Worm (Caenorhabditis elegans) whole organism, young adult: ENCODE data around the gene apy-1.
A peak's percentile ranks its signal among the peaks of the same experiment; 100 is the strongest.

Experiments used
- B0019.2 ChIP-seq: fragments of 200-800 bp; sonication (Bioruptor generic); conservative IDR thresholded peaks from 2 replicates; pipeline ENCODE4 v1.3.6; 2022; ENCODE audit warnings: missing genetic modification reagents, missing genetic modification characterization, missing compliant biosample characterization
- B0035.1 ChIP-seq: sonication (generic microtip); optimal IDR thresholded peaks from 2 replicates; lab custom pipeline; 2016; ENCODE audit warnings: missing genetic modification characterization, mild to moderate bottlenecking, missing compliant biosample characterization, missing genotype, missing genetic modification reagents
- F33H1.4 ChIP-seq: fragments of 200-800 bp; sonication (Bioruptor generic); IDR thresholded peaks from 2 replicates; pipeline ENCODE4 v1.3.6; 2022; ENCODE audit warnings: missing genetic modification reagents, missing genetic modification characterization, missing compliant biosample characterization
- F49E8.2 ChIP-seq: sonication (generic microtip); optimal IDR thresholded peaks from 3 replicates; lab custom pipeline; 2017; ENCODE audit warnings: missing genetic modification characterization, mild to moderate bottlenecking, missing compliant biosample characterization, antibody characterized with exemption, moderate library complexity; ENCODE audit not compliant: insufficient read depth
- F55B11.4 ChIP-seq: sonication (generic microtip); optimal IDR thresholded peaks from 2 replicates; lab custom pipeline; 2016; ENCODE audit warnings: missing compliant biosample characterization, missing genetic modification characterization, borderline replicate concordance; ENCODE audit not compliant: insufficient read depth
- Y53G8AR.9 ChIP-seq: fragments of 200-800 bp; sonication (Bioruptor generic); conservative IDR thresholded peaks from 2 replicates; pipeline ENCODE4 v1.3.6; 2022; ENCODE audit warnings: missing genetic modification reagents, missing genetic modification characterization, missing compliant biosample characterization
- aptf-3 ChIP-seq: fragments of 200-800 bp; sonication (Bioruptor generic); IDR thresholded peaks from 2 replicates; pipeline ENCODE4 v1.3.6; 2022; ENCODE audit warnings: missing genetic modification characterization, missing compliant biosample characterization
- attf-3 ChIP-seq: fragments of 200-800 bp; sonication (Bioruptor generic); conservative IDR thresholded peaks from 2 replicates; pipeline ENCODE4 v1.3.6; 2022; ENCODE audit warnings: missing genetic modification reagents, missing genetic modification characterization, missing compliant biosample characterization
- attf-5 ChIP-seq: fragments of 200-800 bp; sonication (Bioruptor generic); optimal IDR thresholded peaks from 2 replicates; lab custom pipeline; 2018; ENCODE audit warnings: mild to moderate bottlenecking, missing genetic modification characterization, missing compliant biosample characterization
- cebp-1 ChIP-seq, 2 experiments: fragments of 200-800 bp in 1 of 2; sonication (Bioruptor generic) in 1 of 2; sonication (generic microtip) in 1 of 2; IDR thresholded peaks in 1 of 2; optimal IDR thresholded peaks in 1 of 2; 2 replicates each; pipeline versions ENCODE4 v1.3.6 to Lab custom; 2017 to 2022; ENCODE audit warnings: missing compliant biosample characterization in 2 of 2, missing genetic modification characterization in 2 of 2, mild to moderate bottlenecking in 1 of 2, missing genetic modification reagents in 1 of 2, moderate library complexity in 1 of 2
- cebp-2 ChIP-seq: fragments of 200-800 bp; sonication (Bioruptor generic); IDR thresholded peaks from 2 replicates; pipeline ENCODE4 v1.3.6; 2022; ENCODE audit warnings: missing genetic modification characterization, missing compliant biosample characterization
- ceh-58 ChIP-seq: fragments of 200-800 bp; sonication (Bioruptor generic); IDR thresholded peaks from 2 replicates; pipeline ENCODE4 v1.3.6; 2022; ENCODE audit warnings: missing genetic modification characterization, missing compliant biosample characterization
- die-1 ChIP-seq: sonication (generic microtip); optimal IDR thresholded peaks from 2 replicates; lab custom pipeline; 2016; ENCODE audit warnings: missing genotype, mild to moderate bottlenecking, missing genetic modification characterization, missing compliant biosample characterization
- egl-44 ChIP-seq: fragments of 200-800 bp; sonication (Bioruptor generic); IDR thresholded peaks from 2 replicates; pipeline ENCODE4 v1.3.6; 2022; ENCODE audit warnings: missing genetic modification reagents, missing genetic modification characterization, missing compliant biosample characterization
- ekl-4 ChIP-seq: fragments of 200-800 bp; sonication (Bioruptor generic); IDR thresholded peaks from 2 replicates; pipeline ENCODE4 v1.3.6; 2022; ENCODE audit warnings: missing genetic modification reagents, missing genetic modification characterization, missing compliant biosample characterization
- ets-4 ChIP-seq: fragments of 200-800 bp; sonication (Bioruptor generic); optimal IDR thresholded peaks from 2 replicates; lab custom pipeline; 2018; ENCODE audit warnings: mild to moderate bottlenecking, missing genetic modification characterization, missing compliant biosample characterization
- hmg-20 ChIP-seq: fragments of 200-800 bp; sonication (Bioruptor generic); IDR thresholded peaks from 2 replicates; pipeline ENCODE4 v1.3.6; 2022; ENCODE audit warnings: missing genetic modification reagents, missing genetic modification characterization, missing compliant biosample characterization
- let-607 ChIP-seq, 2 experiments: fragments of 200-800 bp in 1 of 2; sonication (Bioruptor generic) in 1 of 2; sonication (generic microtip) in 1 of 2; optimal IDR thresholded peaks; 2 replicates each; lab custom pipeline; 2016 to 2018; ENCODE audit warnings: mild to moderate bottlenecking in 2 of 2, missing compliant biosample characterization in 2 of 2, missing genetic modification characterization in 2 of 2, moderate library complexity in 2 of 2, missing genotype in 1 of 2
- lin-40 ChIP-seq: sonication (generic microtip); optimal IDR thresholded peaks from 2 replicates; lab custom pipeline; 2016; ENCODE audit warnings: missing genetic modification characterization, mild to moderate bottlenecking, missing compliant biosample characterization, missing genotype, missing genetic modification reagents
- lin-54 ChIP-seq: fragments of 200-800 bp; sonication (Bioruptor generic); optimal IDR thresholded peaks from 2 replicates; lab custom pipeline; 2018; ENCODE audit warnings: mild to moderate bottlenecking, missing genetic modification characterization, missing compliant biosample characterization
- lsy-27 ChIP-seq: sonication (generic microtip); optimal IDR thresholded peaks from 2 replicates; lab custom pipeline; 2017; ENCODE audit warnings: missing genetic modification characterization, mild to moderate bottlenecking, missing compliant biosample characterization, antibody characterized with exemption, missing genotype, borderline replicate concordance; ENCODE audit not compliant: insufficient read depth
- nfyb-1 ChIP-seq: fragments of 200-800 bp; sonication (Bioruptor generic); IDR thresholded peaks from 2 replicates; pipeline ENCODE4 v1.3.6; 2022; ENCODE audit warnings: missing genetic modification reagents, missing genetic modification characterization, missing compliant biosample characterization
- nhr-80 ChIP-seq: sonication (generic microtip); optimal IDR thresholded peaks from 2 replicates; lab custom pipeline; 2016; ENCODE audit warnings: missing genetic modification characterization, missing compliant biosample characterization
- pbrm-1 ChIP-seq: fragments of 200-800 bp; sonication (Bioruptor generic); IDR thresholded peaks from 2 replicates; pipeline ENCODE4 v1.3.6; 2022; ENCODE audit warnings: missing genetic modification reagents, missing genetic modification characterization, missing compliant biosample characterization
- rec-8 ChIP-seq, 2 experiments: sonication (generic microtip); optimal IDR thresholded peaks; 2 replicates each; lab custom pipeline; 2016; ENCODE audit warnings: mild to moderate bottlenecking in 2 of 2, missing genetic modification characterization in 2 of 2, missing genetic modification reagents in 2 of 2, missing genotype in 2 of 2, missing biosample characterization in 1 of 2, missing compliant biosample characterization in 1 of 2, moderate library complexity in 1 of 2
- snpc-1.3 ChIP-seq: sonication (generic microtip); optimal IDR thresholded peaks from 2 replicates; lab custom pipeline; 2017; ENCODE audit warnings: missing genetic modification characterization, mild to moderate bottlenecking, missing compliant biosample characterization, antibody characterized with exemption, moderate library complexity, missing genotype, missing genetic modification reagents; ENCODE audit not compliant: insufficient read depth
- snpc-3.4 ChIP-seq: sonication (generic microtip); optimal IDR thresholded peaks from 2 replicates; lab custom pipeline; 2017; ENCODE audit warnings: missing genetic modification characterization, mild to moderate bottlenecking, missing compliant biosample characterization, antibody characterized with exemption, moderate library complexity, missing genotype, missing genetic modification reagents
- snpc-4 ChIP-seq, 5 experiments: fragments of 150-350 bp in 1 of 5; sonication (generic microtip) in 4 of 5; optimal IDR thresholded peaks; 2 replicates each; lab custom pipeline; 2014 to 2018; ENCODE audit warnings: missing genetic modification characterization in 5 of 5, missing biosample characterization in 3 of 5, antibody characterized with exemption in 2 of 5, mild to moderate bottlenecking in 2 of 5, missing compliant biosample characterization in 2 of 5, missing genotype in 2 of 5, moderate library complexity in 2 of 5, missing genetic modification reagents in 1 of 5
- unc-62 ChIP-seq: fragments of 150-350 bp; optimal IDR thresholded peaks from 2 replicates; lab custom pipeline; 2014; ENCODE audit warnings: missing biosample characterization, missing genetic modification reagents, missing genetic modification characterization
- xnd-1 ChIP-seq: sonication (generic microtip); optimal IDR thresholded peaks from 2 replicates; lab custom pipeline; 2016; ENCODE audit warnings: missing genotype, missing genetic modification reagents, missing genetic modification characterization, missing compliant biosample characterization
- zfh-2 ChIP-seq: fragments of 200-800 bp; sonication (Bioruptor generic); conservative IDR thresholded peaks from 2 replicates; pipeline ENCODE4 v1.3.6; 2022; ENCODE audit warnings: missing genetic modification reagents, missing genetic modification characterization, missing compliant biosample characterization
- ztf-28 ChIP-seq: fragments of 200-800 bp; sonication (Bioruptor generic); IDR thresholded peaks from 2 replicates; pipeline ENCODE4 v1.3.6; 2022; ENCODE audit warnings: missing genetic modification reagents, missing genetic modification characterization, missing compliant biosample characterization

apy-1 gene

DNA sequence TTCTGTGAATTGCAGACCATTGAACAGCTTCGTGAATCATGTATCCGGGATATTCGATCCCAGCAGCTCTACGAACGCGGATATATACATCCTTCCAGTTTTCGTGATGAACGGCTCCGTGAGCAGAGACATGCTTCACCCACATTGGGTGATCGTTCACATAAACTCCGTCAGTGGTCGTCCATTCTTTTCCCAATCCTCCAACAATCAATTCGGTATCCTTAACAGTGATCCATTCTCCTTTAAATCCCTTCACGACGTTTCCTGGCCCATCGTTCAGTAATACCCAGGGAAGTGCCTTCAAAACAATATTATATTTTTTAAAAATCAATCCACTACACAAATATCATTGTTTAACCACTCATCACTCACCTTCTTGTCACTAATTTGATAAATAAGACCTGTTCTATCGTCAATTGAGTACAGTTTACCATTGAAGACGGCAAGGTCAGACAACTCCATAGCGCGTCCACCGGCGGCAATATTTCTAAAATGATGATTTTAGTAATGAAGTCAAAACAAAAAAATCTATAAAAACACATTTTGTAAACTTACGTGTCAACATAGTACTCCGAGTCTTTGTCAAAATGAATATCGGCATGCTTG lies 735 bp downstream of the apy-1 start:
- TF ChIP-seq snpc-3.4 (tag; lab: Kevin White, UChicago): no peak
- 0 out of 2 replicates have a peak, but pooled peaks have one; percentile 47 for TF ChIP-seq Y53G8AR.9
- TF ChIP-seq, all 124 proteins: peak for 1

DNA sequence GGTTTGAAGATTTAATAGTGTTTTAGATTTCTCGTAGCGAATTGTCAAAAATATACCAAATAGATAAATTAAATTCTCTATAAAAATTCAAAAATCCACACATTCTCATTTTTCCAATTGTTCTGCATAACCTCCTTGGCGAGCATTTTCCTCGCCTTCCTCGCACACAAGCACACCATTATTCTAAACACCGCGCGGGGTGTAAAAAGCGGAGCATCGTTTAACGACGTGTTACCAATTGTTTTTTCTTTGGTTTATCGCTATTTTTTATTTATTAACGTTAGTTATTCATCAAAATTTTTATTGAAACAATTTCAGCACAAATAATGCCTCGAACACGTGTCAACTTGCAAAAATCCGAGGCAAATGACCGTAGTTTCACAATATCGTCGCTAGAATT lies 4.5 kb downstream of the apy-1 start, which contains the start of gene vps-52:
Gene vps-52 (plus strand): TSS at position 319 of the 400 bp plus-strand sequence.
- TF ChIP-seq ekl-4 (GFP tag; lab: Robert Waterston, UW): no peak
- peak; percentile 86 for TF ChIP-seq attf-3

DNA sequence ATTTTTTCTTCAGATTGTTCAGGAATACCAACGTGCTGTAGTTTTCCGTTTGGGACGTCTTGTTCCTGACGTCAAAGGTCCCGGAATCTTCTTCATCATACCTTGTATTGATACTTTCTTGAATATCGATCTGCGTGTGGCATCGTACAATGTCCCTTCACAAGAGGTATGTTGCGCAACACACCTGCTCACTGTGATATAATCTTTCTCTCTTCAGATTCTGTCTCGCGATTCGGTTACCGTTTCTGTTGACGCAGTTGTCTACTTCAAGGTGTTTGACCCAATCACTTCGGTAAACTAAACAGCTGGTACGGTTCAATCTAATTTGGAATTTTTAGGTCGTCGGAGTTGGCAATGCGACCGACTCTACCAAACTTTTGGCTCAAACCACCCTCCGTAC lies 6.1 kb downstream of the apy-1 start:
- no peak for TF ChIP-seq aptf-3 (GFP tag; lab: Robert Waterston, UW)

DNA sequence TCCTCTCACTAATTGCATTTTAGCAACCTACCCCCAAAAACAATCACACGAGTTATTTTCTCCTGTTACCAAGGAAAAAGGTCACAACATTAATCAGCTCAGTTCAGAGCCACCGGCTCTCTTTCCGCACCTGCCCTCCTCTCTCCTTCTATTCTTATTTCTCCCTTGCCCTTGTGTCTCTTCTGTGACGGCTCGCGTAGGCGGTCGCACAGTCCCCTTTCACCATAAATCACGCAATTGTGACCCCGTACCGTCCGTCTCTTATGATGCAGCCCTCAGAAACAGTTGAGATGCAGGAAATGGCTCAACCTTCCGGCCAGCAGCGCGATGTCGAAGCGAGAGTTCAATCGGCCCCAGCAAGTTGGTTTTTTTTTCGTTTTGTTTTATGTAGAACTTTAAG lies 6.9 kb downstream of the apy-1 start, which contains the start of gene sto-1:
Gene sto-1 (plus strand): TSS at position 200 of the 400 bp plus-strand sequence.
- TF ChIP-seq F55B11.4 (tag; lab: Kevin White, UChicago): no peak
- TF ChIP-seq cebp-2: 0 out of 2 replicates have a peak, but pooled peaks have one; percentile 58

DNA sequence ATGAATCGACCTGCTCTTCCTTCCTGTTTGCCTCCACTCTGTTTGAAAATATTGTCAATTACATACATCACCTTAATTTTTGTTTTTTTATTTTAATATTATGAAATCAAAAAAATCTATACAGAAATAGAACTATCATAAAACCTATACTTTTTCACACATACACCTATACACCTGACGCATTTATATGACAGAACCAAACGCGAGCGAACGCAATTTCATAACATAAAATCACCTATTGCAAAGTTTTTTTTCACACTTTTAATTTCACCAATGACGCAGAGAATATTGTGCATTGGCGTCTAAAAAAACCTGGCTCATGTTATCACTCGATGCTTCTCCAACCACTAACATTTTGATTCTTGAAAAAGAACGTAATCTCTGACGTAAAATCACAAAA lies 7.5 kb downstream of the apy-1 start:
- no peak for TF ChIP-seq zfh-2 (GFP tag; lab: Robert Waterston, UW)
- no peak for TF ChIP-seq lin-40
- TF ChIP-seq cebp-1 (GFP tag; IDR thresholded peaks at IDR 0.05; lab: Robert Waterston, UW): peak; percentile 53; the same call in 1 of the 2 replicates
- peak; percentile 79 for TF ChIP-seq cebp-1 (tag; optimal IDR thresholded peaks at IDR 0.05; lab: Kevin White, UChicago)
- peak; percentile 79 for TF ChIP-seq unc-62 (GFP tag; lab: Kevin White, UChicago)

DNA sequence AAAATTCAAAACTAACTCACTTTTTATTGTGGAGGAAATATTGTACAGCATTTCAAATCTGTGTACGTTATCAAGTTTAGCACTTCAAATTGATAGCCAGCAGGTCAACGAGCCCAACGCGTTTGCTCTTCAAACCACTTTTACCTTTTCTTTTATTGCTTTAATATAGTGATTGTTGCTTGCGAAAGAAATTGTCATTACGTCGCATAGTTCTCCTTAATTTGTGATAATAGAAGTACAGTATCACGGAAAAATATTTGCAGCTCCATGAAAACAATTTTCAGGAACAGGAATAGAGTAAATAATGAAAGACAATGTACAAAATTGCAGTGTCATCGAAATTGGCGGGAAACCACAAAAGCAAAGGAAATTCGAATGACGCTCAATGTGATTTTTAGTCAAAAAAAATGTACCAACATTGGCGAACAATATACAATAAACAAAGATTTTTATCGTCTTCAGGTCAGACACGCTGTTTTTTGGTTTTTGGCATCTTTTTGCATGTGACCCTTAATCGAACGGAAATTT lies 10.5 kb downstream of the apy-1 start, which contains the start of the genes PDB1.1 and F08C6.5:
Gene PDB1.1 (minus strand): TSS at position 158 of the 528 bp plus-strand sequence.
Gene F08C6.5 (plus strand): TSS at position 478 of the 528 bp plus-strand sequence.
- TF ChIP-seq ztf-28 (GFP tag; lab: Robert Waterston, UW) (no peak), cebp-2 (no peak), xnd-1 (no peak), rec-8 (tag; optimal IDR thresholded peaks at IDR 0.05; lab: Kevin White, UChicago) (no peak), lsy-27 (tag; lab: Kevin White, UChicago) (no peak), nhr-80 (tag; lab: Kevin White, UChicago) (peak; percentile 85), Y53G8AR.9 (no peak)
- TF ChIP-seq, all 124 proteins: peak for 1

DNA sequence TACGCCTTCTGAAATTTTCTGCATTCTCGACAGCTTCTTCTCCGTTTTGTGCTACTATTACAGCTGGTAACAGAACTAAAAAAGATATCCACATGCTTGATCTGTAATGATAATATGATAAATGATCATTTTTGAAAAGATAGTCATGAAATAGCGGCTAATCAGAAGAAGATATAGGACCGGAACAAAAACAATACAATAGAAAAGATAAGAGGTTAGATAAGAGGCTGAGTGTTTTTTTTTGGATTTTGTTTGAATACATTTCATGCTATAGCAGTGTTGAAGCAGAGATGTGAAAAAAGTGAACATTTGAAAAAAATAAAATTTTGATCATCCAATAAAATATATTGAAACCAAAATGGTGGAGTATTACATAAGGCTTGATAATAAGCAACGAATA lies 15.2 kb downstream of the apy-1 start, which contains the start of gene F46C8.8:
Gene F46C8.8 (minus strand): TSS at position 101 of the 400 bp plus-strand sequence.
- TF ChIP-seq pbrm-1 (GFP tag; lab: Robert Waterston, UW) (no peak), snpc-4 (GFP tag; optimal IDR thresholded peaks at IDR 0.05; lab: Kevin White, UChicago) (no peak), snpc-4 (tag; optimal IDR thresholded peaks at IDR 0.05; lab: Kevin White, UChicago) (no peak), rec-8 (tag; optimal IDR thresholded peaks at IDR 0.05; lab: Kevin White, UChicago) (no peak), egl-44 (GFP tag; lab: Robert Waterston, UW) (no peak), B0035.1 (tag; lab: Kevin White, UChicago) (no peak), F33H1.4 (GFP tag; lab: Robert Waterston, UW) (no peak), lin-54 (GFP tag; lab: Kevin White, UChicago) (no peak), lsy-27 (tag; lab: Kevin White, UChicago) (no peak), ets-4 (GFP tag; lab: Kevin White, UChicago) (no peak), B0019.2 (no peak), unc-62 (GFP tag; lab: Kevin White, UChicago) (no peak), hmg-20 (GFP tag; lab: Robert Waterston, UW) (no peak), nfyb-1 (GFP tag; lab: Robert Waterston, UW) (no peak), nhr-80 (tag; lab: Kevin White, UChicago) (no peak), F49E8.2 (no peak), let-607 (tag; optimal IDR thresholded peaks at IDR 0.05; lab: Kevin White, UChicago) (no peak), ceh-58 (no peak), die-1 (no peak), attf-5 (no peak), snpc-1.3 (tag; lab: Kevin White, UChicago) (no peak)
